Worm (Caenorhabditis elegans) whole organism, L2 larva: ENCODE data around the gene abf-6.

Experiments used
- C34F6.9 ChIP-seq: fragments of 150-350 bp; optimal IDR thresholded peaks from 2 replicates; lab custom pipeline; 2014; ENCODE audit warnings: missing biosample characterization, missing genetic modification characterization
- F13H6.1 ChIP-seq: sonication (generic microtip); optimal IDR thresholded peaks from 2 replicates; lab custom pipeline; 2016; ENCODE audit warnings: missing genetic modification characterization, missing compliant biosample characterization
- R02D3.7 ChIP-seq: fragments of 150-350 bp; optimal IDR thresholded peaks from 2 replicates; lab custom pipeline; 2014; ENCODE audit warnings: missing biosample characterization, missing genetic modification characterization
- Y55F3AM.14 ChIP-seq: fragments of 200-800 bp; sonication (Bioruptor generic); optimal IDR thresholded peaks from 2 replicates; lab custom pipeline; 2018; ENCODE audit warnings: mild to moderate bottlenecking, missing genetic modification characterization, missing compliant biosample characterization
- ZK546.5 ChIP-seq: sonication (generic microtip); optimal IDR thresholded peaks from 2 replicates; lab custom pipeline; 2017; ENCODE audit warnings: missing biosample characterization, missing genetic modification characterization
- alr-1 ChIP-seq: fragments of 150-350 bp; optimal IDR thresholded peaks from 2 replicates; lab custom pipeline; 2014; ENCODE audit warnings: missing biosample characterization, missing genetic modification characterization
- aly-2 ChIP-seq: fragments of 150-350 bp; optimal IDR thresholded peaks from 2 replicates; lab custom pipeline; 2014; ENCODE audit warnings: missing biosample characterization, missing genetic modification characterization
- ama-1 ChIP-seq: fragments of 150-350 bp; optimal IDR thresholded peaks from 2 replicates; lab custom pipeline; 2018; ENCODE audit warnings: inconsistent platforms
- blmp-1 ChIP-seq: sonication (generic microtip); optimal IDR thresholded peaks from 2 replicates; lab custom pipeline; 2017; ENCODE audit warnings: missing genetic modification characterization, mild to moderate bottlenecking, missing compliant biosample characterization, antibody characterized with exemption, moderate library complexity; ENCODE audit not compliant: insufficient read depth
- ceh-16 ChIP-seq: fragments of 150-350 bp; optimal IDR thresholded peaks from 2 replicates; lab custom pipeline; 2014; ENCODE audit warnings: missing biosample characterization, missing genetic modification characterization
- ceh-82 ChIP-seq: fragments of 150-350 bp; optimal IDR thresholded peaks from 2 replicates; lab custom pipeline; 2014; ENCODE audit warnings: missing biosample characterization, missing genetic modification characterization
- crh-2 ChIP-seq: sonication (generic microtip); optimal IDR thresholded peaks from 2 replicates; lab custom pipeline; 2017; ENCODE audit warnings: missing biosample characterization, missing genetic modification characterization
- dmd-4 ChIP-seq: sonication (generic microtip); optimal IDR thresholded peaks from 2 replicates; lab custom pipeline; 2017; ENCODE audit warnings: missing biosample characterization, missing genetic modification characterization
- elt-1 ChIP-seq: fragments of 150-350 bp; optimal IDR thresholded peaks from 2 replicates; lab custom pipeline; 2014; ENCODE audit warnings: missing biosample characterization, missing genetic modification characterization
- elt-3 ChIP-seq: sonication (generic microtip); optimal IDR thresholded peaks from 2 replicates; lab custom pipeline; 2017; ENCODE audit warnings: missing biosample characterization, missing genetic modification characterization
- fos-1 ChIP-seq: fragments of 150-350 bp; optimal IDR thresholded peaks from 2 replicates; lab custom pipeline; 2014; ENCODE audit warnings: missing biosample characterization, missing genetic modification characterization
- gmeb-1 ChIP-seq: fragments of 150-350 bp; optimal IDR thresholded peaks from 2 replicates; lab custom pipeline; 2014; ENCODE audit warnings: missing biosample characterization, missing genetic modification characterization
- lin-39 ChIP-seq: fragments of 150-350 bp; optimal IDR thresholded peaks from 2 replicates; lab custom pipeline; 2014; ENCODE audit warnings: missing biosample characterization, missing genetic modification reagents, missing genetic modification characterization
- lsy-2 ChIP-seq, 2 experiments: fragments of 150-350 bp in 1 of 2; sonication (generic microtip) in 1 of 2; optimal IDR thresholded peaks; 2 replicates each; lab custom pipeline; 2014 to 2017; ENCODE audit warnings: missing biosample characterization in 2 of 2, missing genetic modification characterization in 2 of 2
- mab-5 ChIP-seq: fragments of 150-350 bp; optimal IDR thresholded peaks from 2 replicates; lab custom pipeline; 2014; ENCODE audit warnings: missing biosample characterization, missing genetic modification characterization
- mdl-1 ChIP-seq, 2 experiments: fragments of 150-350 bp in 1 of 2; sonication (generic microtip) in 1 of 2; optimal IDR thresholded peaks; 2 replicates each; lab custom pipeline; 2017; ENCODE audit warnings: missing biosample characterization in 2 of 2, missing genetic modification characterization in 2 of 2
- nhr-11 ChIP-seq: fragments of 150-350 bp; optimal IDR thresholded peaks from 2 replicates; lab custom pipeline; 2014; ENCODE audit warnings: missing biosample characterization, missing genetic modification characterization
- nhr-129 ChIP-seq: fragments of 150-350 bp; optimal IDR thresholded peaks from 2 replicates; lab custom pipeline; 2014; ENCODE audit warnings: missing biosample characterization, missing genetic modification characterization
- nhr-21 ChIP-seq: fragments of 150-350 bp; optimal IDR thresholded peaks from 2 replicates; lab custom pipeline; 2014; ENCODE audit warnings: missing biosample characterization, missing genetic modification characterization
- nhr-23 ChIP-seq: fragments of 150-350 bp; optimal IDR thresholded peaks from 2 replicates; lab custom pipeline; 2014; ENCODE audit warnings: missing biosample characterization, missing genetic modification reagents, missing genetic modification characterization
- nhr-237 ChIP-seq: fragments of 150-350 bp; optimal IDR thresholded peaks from 2 replicates; lab custom pipeline; 2014; ENCODE audit warnings: missing biosample characterization, missing genetic modification characterization
- nhr-25 ChIP-seq: fragments of 150-350 bp; sonication (generic microtip); optimal IDR thresholded peaks from 3 replicates; lab custom pipeline; 2014; ENCODE audit warnings: missing biosample characterization, missing genetic modification characterization
- nhr-6 ChIP-seq: fragments of 150-350 bp; optimal IDR thresholded peaks from 2 replicates; lab custom pipeline; 2014; ENCODE audit warnings: missing biosample characterization, missing genetic modification characterization
- nhr-77 ChIP-seq: fragments of 150-350 bp; optimal IDR thresholded peaks from 2 replicates; lab custom pipeline; 2014; ENCODE audit warnings: missing biosample characterization, missing genetic modification characterization
- peb-1 ChIP-seq: fragments of 150-350 bp; optimal IDR thresholded peaks from 2 replicates; lab custom pipeline; 2014; ENCODE audit warnings: missing biosample characterization, missing genetic modification characterization
- sem-4 ChIP-seq: fragments of 150-350 bp; optimal IDR thresholded peaks from 2 replicates; lab custom pipeline; 2014; ENCODE audit warnings: missing biosample characterization, missing genetic modification reagents, missing genetic modification characterization
- skn-1 ChIP-seq: sonication (generic microtip); optimal IDR thresholded peaks from 2 replicates; lab custom pipeline; 2017; ENCODE audit warnings: missing biosample characterization, missing genetic modification characterization
- sma-3 ChIP-seq: sonication (generic microtip); optimal IDR thresholded peaks from 2 replicates; lab custom pipeline; 2016; ENCODE audit warnings: missing genetic modification reagents, missing genetic modification characterization, missing compliant biosample characterization
- sma-9 ChIP-seq, 2 experiments: fragments of 150-350 bp in 1 of 2; sonication (generic microtip) in 1 of 2; optimal IDR thresholded peaks; 2 replicates each; lab custom pipeline; 2014 to 2016; ENCODE audit warnings: missing genetic modification characterization in 2 of 2, mild to moderate bottlenecking in 1 of 2, missing biosample characterization in 1 of 2, missing compliant biosample characterization in 1 of 2, missing genetic modification reagents in 1 of 2, moderate library complexity in 1 of 2
- unc-39 ChIP-seq: fragments of 150-350 bp; optimal IDR thresholded peaks from 2 replicates; lab custom pipeline; 2014; ENCODE audit warnings: missing biosample characterization, missing genetic modification characterization
- unc-55 ChIP-seq: fragments of 150-350 bp; sonication (generic microtip); optimal IDR thresholded peaks from 3 replicates; lab custom pipeline; 2014; ENCODE audit warnings: missing biosample characterization, missing genetic modification reagents, missing genetic modification characterization
- unc-62 ChIP-seq: fragments of 150-350 bp; optimal IDR thresholded peaks from 2 replicates; lab custom pipeline; 2014; ENCODE audit warnings: missing biosample characterization, missing genetic modification reagents, missing genetic modification characterization
- zag-1 ChIP-seq: fragments of 150-350 bp; optimal IDR thresholded peaks from 2 replicates; lab custom pipeline; 2014; ENCODE audit warnings: missing biosample characterization, missing genetic modification characterization
- ztf-4 ChIP-seq: fragments of 150-350 bp; optimal IDR thresholded peaks from 2 replicates; lab custom pipeline; 2014; ENCODE audit warnings: missing biosample characterization, missing genetic modification characterization

The abf-6 gene

DNA sequence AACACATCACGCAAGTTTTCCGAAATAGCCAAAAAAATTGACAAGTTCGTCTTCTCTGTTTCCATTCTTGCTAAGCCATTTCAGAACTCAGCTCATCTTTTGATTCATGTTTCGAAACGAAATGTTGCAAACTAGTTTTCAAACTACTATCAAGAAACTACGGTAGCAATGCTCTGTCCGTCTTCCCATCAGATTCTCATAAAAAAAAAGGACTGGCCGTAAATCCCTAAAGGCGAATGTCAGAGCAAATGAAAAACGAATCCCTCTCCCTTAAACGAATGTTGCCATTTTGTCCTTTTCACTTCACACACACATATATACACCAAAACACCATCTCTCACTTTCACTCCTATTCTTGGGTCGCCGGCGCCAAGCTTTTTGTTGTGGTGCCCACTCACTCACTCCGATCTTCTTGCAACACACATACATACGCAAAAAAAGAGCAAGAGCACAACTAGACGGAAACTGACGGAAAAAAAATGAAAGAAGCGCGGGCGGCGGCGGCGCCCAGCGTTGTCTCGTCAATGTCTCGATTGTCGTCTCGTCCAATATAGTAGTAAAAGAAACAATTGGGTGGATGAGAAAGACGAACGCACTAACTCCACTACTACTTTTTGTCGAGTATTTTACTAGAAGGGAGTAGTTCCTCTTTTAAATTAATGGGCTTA lies 34.0 kb downstream of the abf-6 start:
- TF ChIP-seq sem-4 (tag; lab: Kevin White, UChicago) (no peak), nhr-6 (no peak), elt-1 (no peak), nhr-237 (tag; lab: Kevin White, UChicago) (no peak), crh-2 (tag; lab: Kevin White, UChicago) (no peak), lsy-2 (tag; optimal IDR thresholded peaks at IDR 0.05; lab: Kevin White, UChicago) (no peak), R02D3.7 (tag; lab: Kevin White, UChicago) (no peak), unc-62 (GFP tag; lab: Kevin White, UChicago) (no peak)
- TF ChIP-seq, all 48 proteins: peak for 0

DNA sequence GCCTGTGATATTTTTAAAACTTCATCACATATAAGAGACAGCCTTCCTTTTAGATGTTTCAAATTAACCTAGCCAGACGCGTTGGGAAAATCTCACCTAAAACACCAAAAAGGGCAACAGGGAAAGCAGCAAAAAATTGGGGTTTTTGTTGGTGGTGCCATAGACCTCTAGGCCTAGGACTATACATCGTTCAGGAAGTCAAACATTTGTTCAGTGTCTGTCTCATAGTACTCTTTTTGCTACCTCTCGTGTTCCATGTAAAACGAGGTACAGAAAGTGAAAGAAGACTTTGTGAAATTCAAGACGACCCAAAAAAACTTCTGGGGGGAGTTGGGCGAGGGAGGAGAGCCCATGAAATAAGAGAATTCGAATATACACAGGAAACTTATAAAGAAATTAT lies 35.1 kb downstream of the abf-6 start:
- no peak for TF ChIP-seq mab-5 (tag; lab: Kevin White, UChicago)
- no peak for TF ChIP-seq mdl-1 (tag; optimal IDR thresholded peaks at IDR 0.05; lab: Kevin White, UChicago)
- TF ChIP-seq ceh-16 = no peak
- TF ChIP-seq unc-55 = no peak
- no peak for TF ChIP-seq unc-39
- no peak for TF ChIP-seq elt-3
- no peak for TF ChIP-seq lin-39 (tag; lab: Kevin White, UChicago)
- no peak for TF ChIP-seq dmd-4 (tag; lab: Kevin White, UChicago)
- TF ChIP-seq fos-1 (tag; lab: Kevin White, UChicago) = no peak
- no peak for TF ChIP-seq nhr-237 (tag; lab: Kevin White, UChicago)

DNA sequence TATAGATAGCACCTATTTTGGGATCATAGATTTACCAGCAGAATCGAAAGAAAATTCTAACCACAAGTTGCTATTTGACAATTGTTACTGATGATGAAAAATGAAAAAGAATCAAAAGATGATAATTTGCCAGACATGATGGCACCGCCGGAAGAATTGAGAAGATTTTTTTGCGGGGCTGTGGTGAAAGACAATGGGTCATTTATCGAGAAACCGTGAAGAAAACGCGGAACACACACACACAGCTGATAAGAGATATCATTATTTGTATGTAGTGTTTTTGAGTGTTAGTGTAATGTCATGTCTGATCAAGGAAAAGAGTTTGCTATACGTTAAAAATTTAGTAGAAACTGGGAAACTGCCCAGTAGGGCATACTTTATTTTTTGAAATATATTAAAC lies 40.9 kb downstream of the abf-6 start:
- no peak for TF ChIP-seq ceh-82 (tag; lab: Kevin White, UChicago)
- TF ChIP-seq sma-3 (GFP tag; lab: Kevin White, UChicago) = peak; percentile 97
- no peak for TF ChIP-seq alr-1 (tag; lab: Kevin White, UChicago)
- TF ChIP-seq sma-9 (GFP tag; optimal IDR thresholded peaks at IDR 0.05; lab: Kevin White, UChicago) = peak; percentile 90
- no peak for TF ChIP-seq sma-9 (tag; optimal IDR thresholded peaks at IDR 0.05; lab: Kevin White, UChicago)
- TF ChIP-seq nhr-21 (tag; lab: Kevin White, UChicago) = peak; percentile 43
- TF ChIP-seq mab-5 (tag; lab: Kevin White, UChicago) = no peak
- TF ChIP-seq blmp-1 = no peak
- TF ChIP-seq, all 48 proteins: peak for 3

DNA sequence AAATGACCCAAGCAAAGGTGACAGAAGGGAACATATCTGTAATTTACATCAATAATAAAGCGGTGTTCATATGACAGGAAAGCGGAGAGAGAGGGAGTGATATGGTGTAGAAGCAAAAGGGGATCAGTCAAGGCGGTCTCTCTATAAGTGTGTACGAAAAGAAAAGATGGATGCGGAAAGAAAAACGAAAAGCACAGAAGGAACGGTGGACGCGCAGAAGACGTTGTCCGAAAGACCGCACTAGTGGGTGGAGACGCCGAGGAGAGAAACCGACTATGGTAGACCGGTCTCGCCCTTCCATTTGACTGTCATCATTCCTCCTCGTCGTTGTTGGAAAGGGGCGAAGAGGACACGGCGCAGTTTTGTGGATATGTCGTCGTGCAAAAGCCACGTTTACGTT lies 49.1 kb downstream of the abf-6 start, which contains the start of gene C52G5.2:
Gene C52G5.2, plus strand, starts transcription at position 301 of the 400 bp plus-strand sequence.
- TF ChIP-seq fos-1 (tag; lab: Kevin White, UChicago) = no peak
- TF ChIP-seq, all 48 proteins: peak for 0

DNA sequence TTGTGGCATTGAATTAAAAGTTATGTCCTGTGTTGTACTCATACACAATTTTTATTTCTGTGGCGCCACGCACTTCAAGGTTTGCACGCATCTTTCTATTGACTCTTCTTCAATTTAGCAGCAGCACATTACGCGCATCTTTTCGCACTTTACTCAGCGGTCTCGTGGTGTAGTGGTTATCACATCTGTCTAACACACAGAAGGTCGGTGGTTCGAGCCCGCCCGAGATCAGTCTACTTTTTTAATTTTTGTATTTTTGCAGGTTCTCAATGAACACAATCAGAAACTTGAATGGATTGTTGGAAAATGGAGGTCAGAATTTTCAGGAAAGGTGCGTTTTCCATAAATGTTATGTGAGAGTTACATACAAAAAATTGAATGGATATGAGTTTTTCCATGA lies 49.6 kb downstream of the abf-6 start:
- TF ChIP-seq ZK546.5 (tag; lab: Kevin White, UChicago) (no peak), aly-2 (tag; lab: Kevin White, UChicago) (no peak), F13H6.1 (tag; lab: Kevin White, UChicago) (peak; percentile 49), ztf-4 (tag; lab: Kevin White, UChicago) (no peak), ama-1 (lab: Kevin White, UChicago) (no peak), sma-3 (GFP tag; lab: Kevin White, UChicago) (peak; percentile 45), dmd-4 (tag; lab: Kevin White, UChicago) (no peak), C34F6.9 (tag; lab: Kevin White, UChicago) (peak; percentile 22), nhr-77 (tag; lab: Kevin White, UChicago) (no peak), nhr-6 (no peak), skn-1 (no peak), elt-3 (no peak), nhr-11 (tag; lab: Kevin White, UChicago) (no peak), elt-1 (no peak), blmp-1 (no peak), unc-39 (no peak), lin-39 (tag; lab: Kevin White, UChicago) (no peak), mdl-1 (tag; optimal IDR thresholded peaks at IDR 0.05; lab: Kevin White, UChicago) (peak in 1 of 2 experiments; percentile 9), Y55F3AM.14 (no peak), sma-9 (GFP tag; optimal IDR thresholded peaks at IDR 0.05; lab: Kevin White, UChicago) (peak; percentile 51), sma-9 (tag; optimal IDR thresholded peaks at IDR 0.05; lab: Kevin White, UChicago) (no peak), gmeb-1 (tag; lab: Kevin White, UChicago) (peak; percentile 48), alr-1 (tag; lab: Kevin White, UChicago) (no peak), nhr-23 (no peak), unc-55 (no peak), nhr-21 (tag; lab: Kevin White, UChicago) (peak; percentile 8), nhr-25 (tag; lab: Kevin White, UChicago) (peak; percentile 45), nhr-237 (tag; lab: Kevin White, UChicago) (no peak), zag-1 (tag; lab: Kevin White, UChicago) (no peak), fos-1 (tag; lab: Kevin White, UChicago) (peak; percentile 3), lsy-2 (tag; optimal IDR thresholded peaks at IDR 0.05; lab: Kevin White, UChicago) (peak; percentile 2 to 41), nhr-129 (tag; lab: Kevin White, UChicago) (peak; percentile 73), ceh-16 (no peak), crh-2 (tag; lab: Kevin White, UChicago) (peak; percentile 20), peb-1 (tag; lab: Kevin White, UChicago) (no peak)
